Worm (Caenorhabditis elegans) whole organism, midembryonic: Measurements from ENCODE around the gene gbf-1.

Experiments
- klf-2 ChIP-seq: fragments of 200-800 bp; sonication (Bioruptor generic); conservative IDR thresholded peaks from 2 replicates; pipeline ENCODE4 v1.3.6; 2022; ENCODE audit warnings: missing genetic modification reagents, missing genetic modification characterization, missing compliant biosample characterization
- med-1 ChIP-seq: sonication (generic microtip); optimal IDR thresholded peaks from 2 replicates; lab custom pipeline; 2017; ENCODE audit warnings: missing genetic modification characterization, mild to moderate bottlenecking, missing compliant biosample characterization, antibody characterized with exemption, missing genetic modification reagents; ENCODE audit not compliant: insufficient read depth
- ztf-23 ChIP-seq: fragments of 200-800 bp; sonication (Bioruptor generic); IDR thresholded peaks from 2 replicates; pipeline ENCODE4 v1.3.6; 2022; ENCODE audit warnings: missing genetic modification reagents, missing genetic modification characterization, missing compliant biosample characterization

DNA sequence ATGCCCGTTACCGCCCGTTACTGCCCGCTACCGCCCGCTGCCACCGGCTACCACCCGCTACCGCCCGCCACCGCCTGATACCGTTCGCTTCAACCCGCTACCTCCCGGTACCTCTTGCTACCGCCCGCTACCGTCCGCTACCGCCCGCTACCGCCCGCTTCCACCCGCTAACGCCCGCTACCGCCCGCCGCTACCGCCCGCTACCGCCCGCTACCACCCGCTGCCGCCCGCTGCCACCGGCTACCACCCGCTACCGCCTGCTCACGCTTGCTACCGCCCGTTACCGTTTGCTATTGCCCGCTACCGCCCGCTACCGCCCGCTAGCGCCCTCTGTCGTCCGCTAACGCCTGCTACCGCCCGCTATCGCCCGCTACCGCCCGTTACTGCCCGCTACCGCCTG lies 71.6 kb downstream of the gbf-1 start:
- TF ChIP-seq klf-2 (GFP tag; lab: Robert Waterston, UW): no peak
- no peak for TF ChIP-seq med-1
- no peak for TF ChIP-seq ztf-23 (GFP tag; lab: Robert Waterston, UW)
